Worm (Caenorhabditis elegans) whole organism, L4 larva: Measurements from ENCODE around the gene spe-44.

Experiments used
- D1046.2 ChIP-seq: fragments of 200-800 bp; sonication (Bioruptor generic); IDR thresholded peaks from 2 replicates; pipeline ENCODE4 v1.3.6; 2022; ENCODE audit warnings: missing genetic modification characterization, missing compliant biosample characterization
- F37D6.2 ChIP-seq: sonication (generic microtip); optimal IDR thresholded peaks from 2 replicates; lab custom pipeline; 2016; ENCODE audit warnings: mild to moderate bottlenecking, missing genetic modification characterization, missing compliant biosample characterization
- F49E8.2 ChIP-seq: sonication (generic microtip); optimal IDR thresholded peaks from 2 replicates; lab custom pipeline; 2016; ENCODE audit warnings: missing compliant biosample characterization, mild to moderate bottlenecking, missing genetic modification characterization, borderline replicate concordance
- T20F7.1 ChIP-seq: fragments of 200-800 bp; sonication (Bioruptor generic); optimal IDR thresholded peaks from 2 replicates; lab custom pipeline; 2018; ENCODE audit warnings: mild to moderate bottlenecking, missing genetic modification characterization, missing compliant biosample characterization
- Y105C5A.15 ChIP-seq: fragments of 200-800 bp; sonication (Bioruptor generic); IDR thresholded peaks from 2 replicates; pipeline ENCODE4 v1.3.6; 2022; ENCODE audit warnings: missing genetic modification characterization, missing compliant biosample characterization
- Y75B8A.6 ChIP-seq: fragments of 200-800 bp; sonication (Bioruptor generic); IDR thresholded peaks from 2 replicates; pipeline ENCODE4 v1.3.6; 2022; ENCODE audit warnings: missing genetic modification reagents, missing genetic modification characterization, missing compliant biosample characterization
- ZK337.2 ChIP-seq: fragments of 200-800 bp; sonication (Bioruptor generic); IDR thresholded peaks from 2 replicates; pipeline ENCODE4 v1.3.6; 2022; ENCODE audit warnings: missing genetic modification reagents, missing genetic modification characterization, missing compliant biosample characterization
- ZK546.5 ChIP-seq, 2 experiments: sonication (generic microtip); optimal IDR thresholded peaks; 2 replicates each; lab custom pipeline; 2017; ENCODE audit warnings: missing biosample characterization in 2 of 2, missing genetic modification characterization in 2 of 2
- ceh-28 ChIP-seq: fragments of 150-350 bp; optimal IDR thresholded peaks from 2 replicates; lab custom pipeline; 2014; ENCODE audit warnings: missing biosample characterization, missing genetic modification reagents, missing genetic modification characterization
- ceh-32 ChIP-seq: sonication (generic microtip); optimal IDR thresholded peaks from 2 replicates; lab custom pipeline; 2016; ENCODE audit warnings: mild to moderate bottlenecking, missing genetic modification characterization, missing compliant biosample characterization; ENCODE audit not compliant: poor library complexity
- ceh-82 ChIP-seq: sonication (generic microtip); optimal IDR thresholded peaks from 2 replicates; lab custom pipeline; 2017; ENCODE audit warnings: missing biosample characterization, missing genetic modification characterization
- ces-1 ChIP-seq: fragments of 150-350 bp; sonication (generic microtip); optimal IDR thresholded peaks from 4 replicates; lab custom pipeline; 2014; ENCODE audit warnings: missing biosample characterization, missing genetic modification reagents, missing genetic modification characterization
- daf-12 ChIP-seq: fragments of 150-350 bp; optimal IDR thresholded peaks from 2 replicates; lab custom pipeline; 2014; ENCODE audit warnings: missing biosample characterization, missing genetic modification reagents, missing genetic modification characterization
- daf-19 ChIP-seq: fragments of 200-800 bp; sonication (Bioruptor generic); conservative IDR thresholded peaks from 2 replicates; pipeline ENCODE4 v1.3.6; 2022; ENCODE audit warnings: missing genetic modification characterization, missing compliant biosample characterization
- dpl-1 ChIP-seq: fragments of 150-350 bp; optimal IDR thresholded peaks from 2 replicates; lab custom pipeline; 2014; ENCODE audit warnings: missing biosample characterization, missing genetic modification reagents, missing genetic modification characterization
- fkh-10 ChIP-seq: fragments of 150-350 bp; optimal IDR thresholded peaks from 2 replicates; lab custom pipeline; 2014; ENCODE audit warnings: missing biosample characterization, missing genetic modification reagents, missing genetic modification characterization
- fos-1 ChIP-seq: fragments of 150-350 bp; optimal IDR thresholded peaks from 2 replicates; lab custom pipeline; 2014; ENCODE audit warnings: missing biosample characterization, missing genetic modification characterization
- gei-8 ChIP-seq: fragments of 200-800 bp; sonication (Bioruptor generic); optimal IDR thresholded peaks from 2 replicates; lab custom pipeline; 2018; ENCODE audit warnings: mild to moderate bottlenecking, missing genetic modification characterization, missing compliant biosample characterization
- hlh-11 ChIP-seq: fragments of 200-800 bp; sonication (Bioruptor generic); optimal IDR thresholded peaks from 2 replicates; lab custom pipeline; 2018; ENCODE audit warnings: mild to moderate bottlenecking, missing genetic modification characterization, missing compliant biosample characterization
- jun-1 ChIP-seq: fragments of 150-350 bp; optimal IDR thresholded peaks from 2 replicates; lab custom pipeline; 2014; ENCODE audit warnings: missing biosample characterization, missing genetic modification reagents, missing genetic modification characterization
- lin-38 ChIP-seq: fragments of 200-800 bp; sonication (Bioruptor generic); IDR thresholded peaks from 2 replicates; pipeline ENCODE4 v1.3.6; 2022; ENCODE audit warnings: missing genetic modification reagents, missing genetic modification characterization, missing compliant biosample characterization
- madf-9 ChIP-seq: fragments of 200-800 bp; sonication (Bioruptor generic); conservative IDR thresholded peaks from 2 replicates; pipeline ENCODE4 v1.3.6; 2022; ENCODE audit warnings: missing genetic modification reagents, missing genetic modification characterization, missing compliant biosample characterization
- mes-2 ChIP-seq: sonication (generic microtip); optimal IDR thresholded peaks from 2 replicates; lab custom pipeline; 2016; ENCODE audit warnings: missing genotype, mild to moderate bottlenecking, missing genetic modification characterization, missing compliant biosample characterization; ENCODE audit not compliant: poor library complexity, severe bottlenecking
- mxl-2 ChIP-seq: fragments of 200-800 bp; sonication (Bioruptor generic); conservative IDR thresholded peaks from 2 replicates; pipeline ENCODE4 v1.3.6; 2022; ENCODE audit warnings: missing genetic modification reagents, missing genetic modification characterization, missing compliant biosample characterization
- nhr-10 ChIP-seq: fragments of 150-350 bp; optimal IDR thresholded peaks from 2 replicates; lab custom pipeline; 2014; ENCODE audit warnings: missing biosample characterization, missing genetic modification characterization
- nhr-48 ChIP-seq: sonication (generic microtip); optimal IDR thresholded peaks from 2 replicates; lab custom pipeline; 2016; ENCODE audit warnings: mild to moderate bottlenecking, missing genetic modification characterization, missing compliant biosample characterization
- nhr-77 ChIP-seq: fragments of 150-350 bp; optimal IDR thresholded peaks from 2 replicates; lab custom pipeline; 2014; ENCODE audit warnings: missing biosample characterization, missing genetic modification characterization
- saeg-2 ChIP-seq: fragments of 200-800 bp; sonication (Bioruptor generic); IDR thresholded peaks from 2 replicates; pipeline ENCODE4 v1.3.6; 2022; ENCODE audit warnings: missing genetic modification reagents, missing genetic modification characterization, missing compliant biosample characterization
- sdz-12 ChIP-seq: fragments of 200-800 bp; sonication (Bioruptor generic); optimal IDR thresholded peaks from 2 replicates; lab custom pipeline; 2018; ENCODE audit warnings: mild to moderate bottlenecking, missing genetic modification characterization, missing compliant biosample characterization
- set-16 ChIP-seq: fragments of 200-800 bp; sonication (Bioruptor generic); IDR thresholded peaks from 2 replicates; pipeline ENCODE4 v1.3.6; 2022; ENCODE audit warnings: missing genetic modification reagents, missing genetic modification characterization, missing compliant biosample characterization
- tag-97 ChIP-seq: fragments of 200-800 bp; sonication (Bioruptor generic); IDR thresholded peaks from 2 replicates; pipeline ENCODE4 v1.3.6; 2022; ENCODE audit warnings: missing genetic modification characterization, missing compliant biosample characterization
- tra-1 ChIP-seq: fragments of 200-800 bp; sonication (Bioruptor generic); IDR thresholded peaks from 2 replicates; pipeline ENCODE4 v1.3.6; 2022; ENCODE audit warnings: missing genetic modification reagents, missing genetic modification characterization, missing compliant biosample characterization
- unc-62 ChIP-seq, 3 experiments: fragments of 150-350 bp in 1 of 3; sonication (generic microtip); optimal IDR thresholded peaks in 2 of 3; peaks in 1 of 3; 1 replicate in 1 of 3; 2 replicates in 2 of 3; lab custom pipeline; 2014 to 2017; ENCODE audit warnings: missing biosample characterization in 3 of 3, missing genetic modification characterization in 3 of 3, missing genetic modification reagents in 3 of 3, missing genotype in 1 of 3
- vab-7 ChIP-seq: fragments of 200-800 bp; sonication (Bioruptor generic); IDR thresholded peaks from 2 replicates; pipeline ENCODE4 v1.3.6; 2022; ENCODE audit warnings: missing genetic modification reagents, missing genetic modification characterization, missing compliant biosample characterization
- zfp-2 ChIP-seq: sonication (generic microtip); optimal IDR thresholded peaks from 2 replicates; lab custom pipeline; 2016; ENCODE audit warnings: mild to moderate bottlenecking, missing genetic modification characterization, missing compliant biosample characterization
- zfp-3 ChIP-seq: fragments of 200-800 bp; sonication (Bioruptor generic); conservative IDR thresholded peaks from 2 replicates; pipeline ENCODE4 v1.3.6; 2022; ENCODE audit warnings: missing genetic modification reagents, missing genetic modification characterization, missing compliant biosample characterization
- ztf-11 ChIP-seq: fragments of 150-350 bp; optimal IDR thresholded peaks from 2 replicates; lab custom pipeline; 2014; ENCODE audit warnings: missing biosample characterization, missing genetic modification characterization
- ztf-7 ChIP-seq: fragments of 150-350 bp; optimal IDR thresholded peaks from 2 replicates; lab custom pipeline; 2014; ENCODE audit warnings: missing biosample characterization, missing genetic modification characterization

The spe-44 gene

DNA sequence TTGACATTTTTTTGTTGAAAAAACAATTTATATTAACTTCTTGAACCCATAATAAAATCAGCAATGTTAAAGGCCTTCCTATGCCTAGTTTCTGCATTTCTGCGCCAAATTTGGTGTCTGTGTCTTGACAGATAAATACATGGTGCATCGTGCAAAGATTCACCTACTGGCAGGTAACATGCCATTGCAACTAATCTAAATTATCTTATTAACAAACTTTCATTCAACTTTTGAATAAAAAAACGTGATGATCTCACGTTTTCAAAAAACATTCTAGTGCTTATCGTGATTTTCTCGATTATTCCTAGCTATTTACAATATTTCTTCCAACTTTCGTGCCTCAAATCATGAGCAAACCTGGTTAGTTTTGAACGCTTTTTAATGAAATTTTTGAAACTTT lies 2.6 kb upstream of the spe-44 start, which contains the start of gene C25G4.7:
Gene C25G4.7 (plus strand): TSS at position 301 of the 400 bp plus-strand sequence.
- no peak for TF ChIP-seq F49E8.2
- no peak for TF ChIP-seq zfp-3 (GFP tag; lab: Robert Waterston, UW)
- TF ChIP-seq tag-97, result no peak
- no peak for TF ChIP-seq ceh-28 (tag; lab: Kevin White, UChicago)
- TF ChIP-seq, all 104 proteins: peak for 0

ce11 chrIV:12454750-12455149 lies 735 bp upstream of the spe-44 start, which contains the start of gene smz-1:
Gene smz-1, plus strand, starts transcription at chrIV:12455050.
- no peak for TF ChIP-seq ZK546.5 (tag; optimal IDR thresholded peaks at IDR 0.05; lab: Kevin White, UChicago)
- TF ChIP-seq fos-1 (tag; lab: Kevin White, UChicago), result no peak
- no peak for TF ChIP-seq ztf-11
- no peak for TF ChIP-seq ZK337.2
- no peak for TF ChIP-seq daf-19 (GFP tag; lab: Robert Waterston, UW)
- no peak for TF ChIP-seq F37D6.2
- no peak for TF ChIP-seq nhr-10
- TF ChIP-seq zfp-2 (tag; lab: Kevin White, UChicago), result no peak
- no peak for TF ChIP-seq D1046.2 (GFP tag; lab: Robert Waterston, UW)

DNA sequence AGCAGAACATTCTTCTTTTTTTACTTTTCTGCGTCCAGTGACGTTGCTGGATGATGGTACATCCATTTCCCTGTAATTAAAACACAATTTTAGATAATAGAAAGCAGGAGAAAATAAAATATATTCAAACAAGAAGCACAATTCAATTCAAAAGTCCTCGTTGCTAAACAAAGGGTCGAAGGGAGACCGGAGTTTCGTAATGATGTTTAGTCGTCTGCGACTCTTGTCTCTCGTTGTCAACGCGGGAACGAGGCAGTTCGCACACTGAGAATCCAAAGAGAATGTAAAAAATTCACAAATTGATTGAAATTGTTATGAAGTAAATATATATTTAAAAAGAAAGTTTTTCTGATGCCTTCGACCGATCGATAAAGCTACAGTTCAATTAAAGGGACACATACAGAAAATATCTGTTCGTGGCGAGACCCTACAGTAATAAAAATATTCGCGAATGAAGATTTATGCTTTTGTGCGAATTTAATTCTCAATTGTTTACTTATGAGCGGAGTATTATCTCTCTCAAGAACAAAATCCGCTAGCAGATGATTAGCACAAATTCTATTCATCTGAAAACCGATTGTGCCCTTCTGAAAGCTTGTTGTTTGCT lies 2.7 kb downstream of the spe-44 start, which contains the start of gene dpy-26:
Gene dpy-26 (minus strand): TSS at position 111 of the 607 bp plus-strand sequence.
- TF ChIP-seq F49E8.2, result peak; percentile 20
- no peak for TF ChIP-seq Y105C5A.15 (GFP tag; lab: Robert Waterston, UW)
- TF ChIP-seq madf-9 (GFP tag; lab: Robert Waterston, UW), result no peak
- peak; percentile 95 for TF ChIP-seq T20F7.1 (GFP tag; lab: Kevin White, UChicago)
- no peak for TF ChIP-seq mxl-2 (GFP tag; lab: Robert Waterston, UW)
- no peak for TF ChIP-seq ceh-82 (tag; lab: Kevin White, UChicago)
- TF ChIP-seq dpl-1 (GFP tag; lab: Kevin White, UChicago), result peak; percentile 45
- no peak for TF ChIP-seq ztf-11
- TF ChIP-seq mes-2 (tag; lab: Kevin White, UChicago), result peak; percentile 60
- TF ChIP-seq ztf-7 (tag; lab: Kevin White, UChicago), result no peak
- no peak for TF ChIP-seq daf-12 (tag; lab: Kevin White, UChicago)
- TF ChIP-seq fkh-10 (GFP tag; lab: Kevin White, UChicago), result peak; percentile 3
- no peak for TF ChIP-seq fos-1 (tag; lab: Kevin White, UChicago)
- no peak for TF ChIP-seq nhr-10
- no peak for TF ChIP-seq sdz-12
- TF ChIP-seq, all 104 proteins: peak for 5

- no peak for TF ChIP-seq unc-62 (GFP tag; optimal IDR thresholded peaks at IDR 0.05 in 1 of 2; lab: Kevin White, UChicago)
- no peak for TF ChIP-seq unc-62 (tag; optimal IDR thresholded peaks at IDR 0.05; lab: Kevin White, UChicago)
- TF ChIP-seq ztf-7 (tag; lab: Kevin White, UChicago), result no peak
- no peak for TF ChIP-seq tra-1
- no peak for TF ChIP-seq lin-38
- TF ChIP-seq set-16, result no peak
- no peak for TF ChIP-seq jun-1
- no peak for TF ChIP-seq Y75B8A.6 (GFP tag; lab: Robert Waterston, UW)
- no peak for TF ChIP-seq daf-19 (GFP tag; lab: Robert Waterston, UW)
- TF ChIP-seq saeg-2 (GFP tag; lab: Robert Waterston, UW), result no peak
- TF ChIP-seq gei-8, result no peak
- TF ChIP-seq nhr-48 (tag; lab: Kevin White, UChicago), result no peak
- no peak for TF ChIP-seq mes-2 (tag; lab: Kevin White, UChicago)
- no peak for TF ChIP-seq ceh-32 (tag; lab: Kevin White, UChicago)
- no peak for TF ChIP-seq ces-1
- no peak for TF ChIP-seq hlh-11 (tag; lab: Kevin White, UChicago)
- TF ChIP-seq nhr-77 (tag; lab: Kevin White, UChicago), result no peak
- TF ChIP-seq vab-7, result no peak
Measured at ce11 chrIV:12445463-12445934, 8.5 kb downstream of the spe-44 start, which contains the start of gene C25G4.3. Gene C25G4.3, minus strand, starts transcription at chrIV:12445884.
